Worm (Caenorhabditis elegans) whole organism, L1 larva: ENCODE data around the gene pqn-92.

Experiments used
- C04F5.9 ChIP-seq: sonication (generic microtip); optimal IDR thresholded peaks from 2 replicates; lab custom pipeline; 2016; ENCODE audit warnings: missing genetic modification characterization, missing compliant biosample characterization
- C16A3.4 ChIP-seq: fragments of 150-350 bp; optimal IDR thresholded peaks from 2 replicates; lab custom pipeline; 2014; ENCODE audit warnings: missing biosample characterization, missing genetic modification characterization
- C34B4.2 ChIP-seq: sonication (generic microtip); optimal IDR thresholded peaks from 2 replicates; lab custom pipeline; 2017; ENCODE audit warnings: mild to moderate bottlenecking, missing genetic modification characterization, missing compliant biosample characterization
- F16B12.6 ChIP-seq: fragments of 150-350 bp; optimal IDR thresholded peaks from 2 replicates; lab custom pipeline; 2014; ENCODE audit warnings: missing biosample characterization, missing genetic modification characterization
- ama-1 ChIP-seq: fragments of 150-350 bp; optimal IDR thresholded peaks from 2 replicates; lab custom pipeline; 2014
- ceh-82 ChIP-seq, 3 experiments: fragments of 150-350 bp in 1 of 3; sonication (generic microtip) in 2 of 3; optimal IDR thresholded peaks; 2 replicates each; lab custom pipeline; 2014 to 2017; ENCODE audit warnings: missing biosample characterization in 3 of 3, missing genetic modification characterization in 3 of 3
- ces-1 ChIP-seq: fragments of 150-350 bp; optimal IDR thresholded peaks from 2 replicates; lab custom pipeline; 2014; ENCODE audit warnings: missing biosample characterization, missing genetic modification reagents, missing genetic modification characterization
- dpl-1 ChIP-seq, 3 experiments: fragments of 150-350 bp in 2 of 3; sonication (generic microtip) in 1 of 3; optimal IDR thresholded peaks; 2 replicates each; lab custom pipeline; 2014 to 2017; ENCODE audit warnings: missing biosample characterization in 3 of 3, missing genetic modification characterization in 3 of 3, missing genetic modification reagents in 3 of 3
- dsc-1 ChIP-seq: sonication (generic microtip); optimal IDR thresholded peaks from 2 replicates; lab custom pipeline; 2016; ENCODE audit warnings: mild to moderate bottlenecking, missing genetic modification characterization, missing compliant biosample characterization
- efl-1 ChIP-seq, 4 experiments: fragments of 150-350 bp; optimal IDR thresholded peaks in 3 of 4; peaks in 1 of 4; 1 replicate in 1 of 4; 2 replicates in 3 of 4; lab custom pipeline; 2014; ENCODE audit warnings: missing biosample characterization in 2 of 4, missing genetic modification characterization in 2 of 4, missing genetic modification reagents in 2 of 4
- efl-3 ChIP-seq: fragments of 200-800 bp; sonication (Bioruptor generic); optimal IDR thresholded peaks from 2 replicates; lab custom pipeline; 2018; ENCODE audit warnings: mild to moderate bottlenecking, missing genetic modification characterization, missing compliant biosample characterization
- egl-13 ChIP-seq: sonication (generic microtip); optimal IDR thresholded peaks from 2 replicates; lab custom pipeline; 2016; ENCODE audit warnings: missing genotype, missing genetic modification reagents, missing genetic modification characterization, missing compliant biosample characterization
- egl-27 ChIP-seq, 2 experiments: fragments of 150-350 bp in 1 of 2; sonication (generic microtip); optimal IDR thresholded peaks; 3 replicates each; lab custom pipeline; 2017 to 2018; ENCODE audit warnings: missing biosample characterization in 2 of 2, missing genetic modification characterization in 2 of 2, missing genetic modification reagents in 2 of 2
- elt-3 ChIP-seq, 6 experiments: fragments of 150-350 bp in 1 of 6; sonication (generic microtip); optimal IDR thresholded peaks; 2 replicates each; lab custom pipeline; 2017 to 2018; ENCODE audit warnings: missing biosample characterization in 6 of 6, missing genetic modification characterization in 6 of 6, inconsistent platforms in 1 of 6
- fkh-8 ChIP-seq: sonication (generic microtip); optimal IDR thresholded peaks from 2 replicates; lab custom pipeline; 2016; ENCODE audit warnings: mild to moderate bottlenecking, missing genetic modification characterization, missing compliant biosample characterization
- fos-1 ChIP-seq: fragments of 150-350 bp; optimal IDR thresholded peaks from 2 replicates; lab custom pipeline; 2014; ENCODE audit warnings: missing biosample characterization, missing genetic modification characterization
- grh-1 ChIP-seq: fragments of 200-800 bp; sonication (Bioruptor generic); IDR thresholded peaks from 2 replicates; pipeline ENCODE4 v1.3.6; 2022; ENCODE audit warnings: missing genetic modification reagents, missing genetic modification characterization, missing compliant biosample characterization
- hlh-17 ChIP-seq: fragments of 200-800 bp; sonication (Bioruptor generic); optimal IDR thresholded peaks from 2 replicates; lab custom pipeline; 2018; ENCODE audit warnings: missing genetic modification characterization, mild to moderate bottlenecking, missing compliant biosample characterization, moderate library complexity, borderline replicate concordance
- hlh-4 ChIP-seq: sonication (generic microtip); optimal IDR thresholded peaks from 2 replicates; lab custom pipeline; 2016; ENCODE audit warnings: mild to moderate bottlenecking, missing genetic modification characterization, missing compliant biosample characterization
- hpl-2 ChIP-seq: fragments of 150-350 bp; optimal IDR thresholded peaks from 2 replicates; lab custom pipeline; 2014; ENCODE audit warnings: missing biosample characterization, missing genetic modification reagents, missing genetic modification characterization
- lin-14 ChIP-seq: fragments of 200-800 bp; sonication (Bioruptor generic); optimal IDR thresholded peaks from 2 replicates; lab custom pipeline; 2018; ENCODE audit warnings: mild to moderate bottlenecking, missing genetic modification characterization, moderate library complexity, missing compliant biosample characterization
- lin-15B ChIP-seq: fragments of 150-350 bp; sonication (generic microtip); optimal IDR thresholded peaks from 3 replicates; lab custom pipeline; 2014; ENCODE audit warnings: missing biosample characterization, missing genetic modification characterization
- lin-39 ChIP-seq: fragments of 150-350 bp; optimal IDR thresholded peaks from 2 replicates; lab custom pipeline; 2014; ENCODE audit warnings: missing biosample characterization, missing genetic modification reagents, missing genetic modification characterization
- lir-3 ChIP-seq: sonication (generic microtip); optimal IDR thresholded peaks from 2 replicates; lab custom pipeline; 2016; ENCODE audit warnings: mild to moderate bottlenecking, missing genetic modification characterization, moderate library complexity, missing compliant biosample characterization; ENCODE audit not compliant: poor library complexity
- mab-9 ChIP-seq: fragments of 200-800 bp; sonication (Bioruptor generic); IDR thresholded peaks from 2 replicates; pipeline ENCODE4 v1.3.6; 2022; ENCODE audit warnings: missing genetic modification reagents, missing genetic modification characterization, missing compliant biosample characterization
- mdl-1 ChIP-seq, 2 experiments: fragments of 150-350 bp; optimal IDR thresholded peaks; 2 replicates each; lab custom pipeline; 2014 to 2017; ENCODE audit warnings: missing biosample characterization in 2 of 2, missing genetic modification characterization in 2 of 2, inconsistent platforms in 1 of 2
- nhr-11 ChIP-seq: fragments of 150-350 bp; optimal IDR thresholded peaks from 2 replicates; lab custom pipeline; 2014; ENCODE audit warnings: missing biosample characterization, missing genetic modification characterization
- nhr-12 ChIP-seq: sonication (generic microtip); optimal IDR thresholded peaks from 2 replicates; lab custom pipeline; 2017; ENCODE audit warnings: missing biosample characterization, missing genetic modification characterization
- nhr-19 ChIP-seq: fragments of 200-800 bp; sonication (Bioruptor generic); conservative IDR thresholded peaks from 2 replicates; pipeline ENCODE4 v1.3.6; 2022; ENCODE audit warnings: missing genetic modification characterization, missing compliant biosample characterization
- nhr-20 ChIP-seq: sonication (generic microtip); optimal IDR thresholded peaks from 2 replicates; lab custom pipeline; 2016; ENCODE audit warnings: mild to moderate bottlenecking, missing genetic modification characterization, missing compliant biosample characterization
- nhr-47 ChIP-seq: sonication (generic microtip); optimal IDR thresholded peaks from 2 replicates; lab custom pipeline; 2016; ENCODE audit warnings: mild to moderate bottlenecking, missing genetic modification characterization, moderate library complexity, missing compliant biosample characterization
- nhr-71 ChIP-seq: sonication (generic microtip); optimal IDR thresholded peaks from 2 replicates; lab custom pipeline; 2016; ENCODE audit warnings: mild to moderate bottlenecking, missing genetic modification characterization, moderate library complexity, missing compliant biosample characterization
- nhr-76 ChIP-seq: sonication (generic microtip); optimal IDR thresholded peaks from 2 replicates; lab custom pipeline; 2017; ENCODE audit warnings: missing biosample characterization, missing genetic modification characterization
- nhr-77 ChIP-seq: fragments of 150-350 bp; optimal IDR thresholded peaks from 2 replicates; lab custom pipeline; 2014; ENCODE audit warnings: missing biosample characterization, missing genetic modification characterization
- nhr-84 ChIP-seq: sonication (generic microtip); optimal IDR thresholded peaks from 2 replicates; lab custom pipeline; 2017; ENCODE audit warnings: missing biosample characterization, missing genetic modification characterization
- nhr-85 ChIP-seq: sonication (generic microtip); peaks from one replicate; lab custom pipeline; 2016; ENCODE audit warnings: missing genetic modification characterization, inconsistent platforms, missing compliant biosample characterization
- nhr-90 ChIP-seq: sonication (generic microtip); optimal IDR thresholded peaks from 2 replicates; lab custom pipeline; 2016; ENCODE audit warnings: mild to moderate bottlenecking, missing genetic modification characterization, missing compliant biosample characterization; ENCODE audit not compliant: poor library complexity
- pax-3 ChIP-seq: fragments of 200-800 bp; sonication (Bioruptor generic); optimal IDR thresholded peaks from 2 replicates; lab custom pipeline; 2018; ENCODE audit warnings: mild to moderate bottlenecking, missing genetic modification characterization, moderate library complexity, missing compliant biosample characterization
- skn-1 ChIP-seq: fragments of 150-350 bp; optimal IDR thresholded peaks from 2 replicates; lab custom pipeline; 2014; ENCODE audit warnings: missing biosample characterization, missing genetic modification characterization
- snpc-4 ChIP-seq: fragments of 150-350 bp; optimal IDR thresholded peaks from 2 replicates; lab custom pipeline; 2014; ENCODE audit warnings: missing biosample characterization, missing genetic modification characterization
- snu-23 ChIP-seq: sonication (generic microtip); optimal IDR thresholded peaks from 2 replicates; lab custom pipeline; 2016; ENCODE audit warnings: missing genetic modification characterization, missing compliant biosample characterization
- sox-4 ChIP-seq: sonication (generic microtip); optimal IDR thresholded peaks from 2 replicates; lab custom pipeline; 2016; ENCODE audit warnings: missing genetic modification characterization, missing compliant biosample characterization
- sptf-1 ChIP-seq: fragments of 150-350 bp; optimal IDR thresholded peaks from 2 replicates; lab custom pipeline; 2014; ENCODE audit warnings: missing biosample characterization, missing genetic modification characterization
- swsn-7 ChIP-seq: sonication (generic microtip); optimal IDR thresholded peaks from 2 replicates; lab custom pipeline; 2016; ENCODE audit warnings: missing genetic modification characterization, missing compliant biosample characterization
- unc-130 ChIP-seq: fragments of 150-350 bp; optimal IDR thresholded peaks from 2 replicates; lab custom pipeline; 2017; ENCODE audit warnings: missing biosample characterization, missing genetic modification characterization, inconsistent platforms
- unc-30 ChIP-seq: sonication (generic microtip); optimal IDR thresholded peaks from 2 replicates; lab custom pipeline; 2017; ENCODE audit warnings: missing biosample characterization, missing genetic modification characterization
- unc-86 ChIP-seq: sonication (generic microtip); optimal IDR thresholded peaks from 2 replicates; lab custom pipeline; 2016; ENCODE audit warnings: missing genetic modification characterization, missing compliant biosample characterization
- unc-98 ChIP-seq: fragments of 200-800 bp; sonication (Bioruptor generic); IDR thresholded peaks from 2 replicates; pipeline ENCODE4 v1.3.6; 2022; ENCODE audit warnings: missing genetic modification characterization, missing compliant biosample characterization
- xbp-1 ChIP-seq: sonication (generic microtip); optimal IDR thresholded peaks from 2 replicates; lab custom pipeline; 2016; ENCODE audit warnings: missing genetic modification characterization, missing compliant biosample characterization
- zag-1 ChIP-seq: fragments of 150-350 bp; optimal IDR thresholded peaks from 2 replicates; lab custom pipeline; 2014; ENCODE audit warnings: missing biosample characterization, missing genetic modification characterization
- ztf-11 ChIP-seq, 2 experiments: sonication (generic microtip); optimal IDR thresholded peaks; 2 replicates each; lab custom pipeline; 2016 to 2017; ENCODE audit warnings: missing genetic modification characterization in 2 of 2, missing biosample characterization in 1 of 2, missing compliant biosample characterization in 1 of 2
- ztf-4 ChIP-seq: fragments of 150-350 bp; optimal IDR thresholded peaks from 2 replicates; lab custom pipeline; 2014; ENCODE audit warnings: missing biosample characterization, missing genetic modification characterization

The pqn-92 gene

ce11 chrIII:12273598-12274090 is 33.9 kb upstream of the pqn-92 start, which contains the start of the genes Y75B8A.24 and Y75B8A.25 (continued):
- TF ChIP-seq nhr-84 (tag; lab: Kevin White, UChicago) (no peak), C16A3.4 (tag; lab: Kevin White, UChicago) (peak; percentile 21), fos-1 (peak; percentile 26), C34B4.2 (tag; lab: Kevin White, UChicago) (peak; percentile 56), elt-3 (tag; optimal IDR thresholded peaks at IDR 0.05; lab: Kevin White, UChicago) (peak in 1 of 6 experiments; percentile 55), F16B12.6 (peak; percentile 51), nhr-12 (no peak), dpl-1 (GFP tag; optimal IDR thresholded peaks at IDR 0.05; lab: Kevin White, UChicago) (peak; percentile 76 to 84 (median 83)), swsn-7 (tag; lab: Kevin White, UChicago) (peak; percentile 89), zag-1 (tag; lab: Kevin White, UChicago) (no peak), nhr-19 (GFP tag; lab: Robert Waterston, UW) (peak; percentile 86), egl-13 (tag; lab: Kevin White, UChicago) (peak; percentile 93), nhr-20 (tag; lab: Kevin White, UChicago) (peak; percentile 84), unc-30 (tag; lab: Kevin White, UChicago) (no peak), snpc-4 (tag; lab: Kevin White, UChicago) (peak; percentile 87), nhr-76 (no peak), nhr-77 (peak; percentile 27), unc-98 (GFP tag; lab: Robert Waterston, UW) (peak; percentile 81), hlh-4 (tag; lab: Kevin White, UChicago) (peak; percentile 36), efl-1 (optimal IDR thresholded peaks at IDR 0.05; lab: Kevin White, UChicago) (peak; percentile 87 to 90), efl-1 (GFP tag; optimal IDR thresholded peaks at IDR 0.05 in 1 of 2; lab: Kevin White, UChicago) (peak; percentile 85 to 98), nhr-47 (tag; lab: Kevin White, UChicago) (peak; percentile 95), hpl-2 (no peak), lin-39 (peak; percentile 78), nhr-71 (tag; lab: Kevin White, UChicago) (peak; percentile 92), dsc-1 (tag; lab: Kevin White, UChicago) (peak; percentile 92), xbp-1 (tag; lab: Kevin White, UChicago) (peak; percentile 88), nhr-11 (peak; percentile 48), fkh-8 (tag; lab: Kevin White, UChicago) (peak; percentile 78), unc-86 (tag; lab: Kevin White, UChicago) (peak; percentile 76), sox-4 (tag; lab: Kevin White, UChicago) (peak; percentile 92), lin-15B (tag; lab: Kevin White, UChicago) (peak; percentile 75), sptf-1 (tag; lab: Kevin White, UChicago) (no peak), ama-1 (no peak), egl-27 (tag; optimal IDR thresholded peaks at IDR 0.05; lab: Kevin White, UChicago) (no peak), nhr-85 (peak; percentile 95), C04F5.9 (tag; lab: Kevin White, UChicago) (peak; percentile 89), lin-14 (no peak), mdl-1 (tag; optimal IDR thresholded peaks at IDR 0.05; lab: Kevin White, UChicago) (peak in 1 of 2 experiments; percentile 34), pax-3 (tag; lab: Kevin White, UChicago) (peak; percentile 85), nhr-90 (tag; lab: Kevin White, UChicago) (peak; percentile 95), grh-1 (GFP tag; lab: Robert Waterston, UW) (peak; percentile 87), hlh-17 (no peak), unc-130 (tag; lab: Kevin White, UChicago) (no peak), ces-1 (GFP tag; lab: Kevin White, UChicago) (no peak), efl-3 (GFP tag; lab: Kevin White, UChicago) (peak; percentile 65), ztf-4 (tag; lab: Kevin White, UChicago) (no peak), ztf-11 (tag; optimal IDR thresholded peaks at IDR 0.05; lab: Kevin White, UChicago) (peak in 1 of 2 experiments; percentile 95), mab-9 (peak; percentile 86), ceh-82 (tag; optimal IDR thresholded peaks at IDR 0.05; lab: Kevin White, UChicago) (peak; percentile 54 to 73 (median 72)), snu-23 (GFP tag; lab: Kevin White, UChicago) (peak; percentile 89), skn-1 (peak; percentile 64), lir-3 (tag; lab: Kevin White, UChicago) (no peak)
